Fruit fly (Drosophila melanogaster) whole organism, embryonic: ENCODE measurements around the gene CycA.

Source experiments
- Aef1 ChIP-seq: fragments of 200-800 bp; sonication (Bioruptor generic); IDR thresholded peaks from 3 replicates; pipeline ENCODE4 v1.3.6; 2022; ENCODE audit warnings: missing biosample characterization, missing genetic modification characterization
- BEAF-32 ChIP-seq: fragments of 200-800 bp; sonication (Bioruptor generic); optimal IDR thresholded peaks from 3 replicates; lab custom pipeline; 2017; ENCODE audit warnings: missing biosample characterization, missing genetic modification characterization, mild to moderate bottlenecking, moderate library complexity, missing genetic modification reagents
- CG10267 ChIP-seq: fragments of 200-800 bp; sonication (Bioruptor generic); optimal IDR thresholded peaks from 2 replicates; lab custom pipeline; 2018; ENCODE audit warnings: missing biosample characterization, mild to moderate bottlenecking, missing genetic modification characterization, moderate library complexity
- CG10366 ChIP-seq: fragments of 200-800 bp; sonication (Bioruptor generic); IDR thresholded peaks from 2 replicates; pipeline ENCODE4 v1.3.6; 2022; ENCODE audit warnings: missing biosample characterization, missing genetic modification characterization
- CG10543 ChIP-seq: fragments of 200-800 bp; sonication (Bioruptor generic); optimal IDR thresholded peaks from 3 replicates; lab custom pipeline; 2017; ENCODE audit warnings: missing biosample characterization, mild to moderate bottlenecking, missing genetic modification characterization, moderate library complexity
- CG11398 ChIP-seq: fragments of 200-800 bp; sonication (Bioruptor generic); optimal IDR thresholded peaks from 2 replicates; lab custom pipeline; 2016; ENCODE audit warnings: missing biosample characterization, missing genetic modification characterization
- CG11504 ChIP-seq: fragments of 200-800 bp; sonication (Bioruptor generic); optimal IDR thresholded peaks from 3 replicates; lab custom pipeline; 2019; ENCODE audit warnings: missing biosample characterization, mild to moderate bottlenecking, missing genetic modification characterization, moderate library complexity
- CG12942 ChIP-seq: fragments of 200-800 bp; sonication (Bioruptor generic); optimal IDR thresholded peaks from 3 replicates; lab custom pipeline; 2016; ENCODE audit warnings: missing biosample characterization, missing genetic modification characterization
- CG15601 ChIP-seq: fragments of 200-800 bp; sonication (Bioruptor generic); optimal IDR thresholded peaks from 3 replicates; lab custom pipeline; 2019; ENCODE audit warnings: missing biosample characterization, mild to moderate bottlenecking, missing genetic modification characterization, moderate library complexity
- CG3065 ChIP-seq: fragments of 200-800 bp; sonication (Bioruptor generic); optimal IDR thresholded peaks from 2 replicates; lab custom pipeline; 2016; ENCODE audit warnings: missing biosample characterization, missing genetic modification characterization
- CG3163 ChIP-seq: fragments of 200-800 bp; sonication (Bioruptor generic); optimal IDR thresholded peaks from 3 replicates; lab custom pipeline; 2016; ENCODE audit warnings: missing biosample characterization, missing genetic modification characterization
- CG32767 ChIP-seq: fragments of 200-800 bp; sonication (Bioruptor generic); IDR thresholded peaks from 2 replicates; pipeline ENCODE4 v1.3.6; 2022; ENCODE audit warnings: missing biosample characterization, missing genetic modification characterization
- CG34376 ChIP-seq: fragments of 200-800 bp; sonication (Bioruptor generic); optimal IDR thresholded peaks from 2 replicates; lab custom pipeline; 2018; ENCODE audit warnings: missing biosample characterization, mild to moderate bottlenecking, missing genetic modification characterization
- CG4360 ChIP-seq: fragments of 200-800 bp; sonication (Bioruptor generic); IDR thresholded peaks from 2 replicates; pipeline ENCODE4 v1.3.6; 2022; ENCODE audit warnings: missing biosample characterization, missing genetic modification characterization
- CG6654 ChIP-seq: fragments of 200-800 bp; sonication (Bioruptor generic); optimal IDR thresholded peaks from 2 replicates; lab custom pipeline; 2017; ENCODE audit warnings: missing biosample characterization, mild to moderate bottlenecking, missing genetic modification characterization
- CG6791 ChIP-seq: fragments of 200-800 bp; sonication (Bioruptor generic); IDR thresholded peaks from 3 replicates; pipeline ENCODE4 v1.3.6; 2022; ENCODE audit warnings: missing biosample characterization, missing genetic modification characterization; ENCODE audit not compliant: partially characterized antibody
- CG7928 ChIP-seq: fragments of 200-800 bp; sonication (Bioruptor generic); optimal IDR thresholded peaks from 2 replicates; lab custom pipeline; 2017; ENCODE audit warnings: missing biosample characterization, mild to moderate bottlenecking, missing genetic modification characterization
- CG8765 ChIP-seq: fragments of 200-800 bp; sonication (Bioruptor generic); IDR thresholded peaks from 2 replicates; pipeline ENCODE4 v1.3.6; 2022; ENCODE audit warnings: missing biosample characterization, missing genetic modification characterization
- CTCF ChIP-seq: fragments of 200-800 bp; sonication (Bioruptor generic); optimal IDR thresholded peaks from 2 replicates; lab custom pipeline; 2017; ENCODE audit warnings: missing biosample characterization, mild to moderate bottlenecking, missing genetic modification characterization, moderate library complexity
- CoRest ChIP-seq: fragments of 200-800 bp; sonication (Bioruptor generic); optimal IDR thresholded peaks from 3 replicates; lab custom pipeline; 2018; ENCODE audit warnings: missing biosample characterization, mild to moderate bottlenecking, missing genetic modification characterization, moderate library complexity
- Deaf1 ChIP-seq: fragments of 200-800 bp; optimal IDR thresholded peaks from 3 replicates; lab custom pipeline; 2019; ENCODE audit warnings: missing biosample characterization, mild to moderate bottlenecking, missing genetic modification characterization, moderate library complexity
- GATAe ChIP-seq: fragments of 200-800 bp; sonication (Bioruptor generic); conservative IDR thresholded peaks from 2 replicates; pipeline ENCODE4 v1.3.6; 2022; ENCODE audit warnings: missing biosample characterization, missing genetic modification characterization
- Hey ChIP-seq: fragments of 200-800 bp; sonication (Bioruptor generic); optimal IDR thresholded peaks from 3 replicates; lab custom pipeline; 2018; ENCODE audit warnings: missing biosample characterization, mild to moderate bottlenecking, missing genetic modification characterization
- Med ChIP-seq: fragments of 200-800 bp; sonication (Bioruptor generic); peaks from one replicate; lab custom pipeline; 2016; ENCODE audit warnings: missing biosample characterization, missing genetic modification characterization, mild to moderate bottlenecking, inconsistent platforms, moderate library complexity
- Sin3A ChIP-seq: fragments of >200 bp; optimal IDR thresholded peaks from 2 replicates; lab custom pipeline; 2018
- ab ChIP-seq: fragments of 200-800 bp; sonication (Bioruptor generic); optimal IDR thresholded peaks from 2 replicates; lab custom pipeline; 2016; ENCODE audit warnings: missing biosample characterization, missing genetic modification characterization
- ara ChIP-seq: fragments of 200-800 bp; sonication (Bioruptor generic); IDR thresholded peaks from 2 replicates; pipeline ENCODE4 v1.3.6; 2022; ENCODE audit warnings: missing biosample characterization, missing genetic modification characterization
- bigmax ChIP-seq: fragments of 200-800 bp; sonication (Bioruptor generic); optimal IDR thresholded peaks from 2 replicates; lab custom pipeline; 2018; ENCODE audit warnings: missing biosample characterization, mild to moderate bottlenecking, missing genetic modification characterization
- cad ChIP-seq: fragments of >200 bp; optimal IDR thresholded peaks from 2 replicates; lab custom pipeline; 2017; ENCODE audit warnings: missing biosample characterization, missing genetic modification characterization
- cg ChIP-seq: fragments of 200-800 bp; sonication (Bioruptor generic); optimal IDR thresholded peaks from 3 replicates; lab custom pipeline; 2019; ENCODE audit warnings: missing biosample characterization, mild to moderate bottlenecking, missing genetic modification characterization, moderate library complexity
- crol ChIP-seq: fragments of 200-800 bp; sonication (Bioruptor generic); IDR thresholded peaks from 2 replicates; pipeline ENCODE4 v1.3.6; 2022; ENCODE audit warnings: missing biosample characterization, missing genetic modification characterization
- dysf ChIP-seq: fragments of 200-800 bp; sonication (Bioruptor generic); IDR thresholded peaks from 3 replicates; pipeline ENCODE4 v1.3.6; 2022; ENCODE audit warnings: missing biosample characterization, missing genetic modification characterization
- exex ChIP-seq: fragments of 200-800 bp; sonication (Bioruptor generic); optimal IDR thresholded peaks from 4 replicates; lab custom pipeline; 2018; ENCODE audit warnings: missing biosample characterization, mild to moderate bottlenecking, missing genetic modification characterization, moderate library complexity
- gem ChIP-seq: fragments of 200-800 bp; sonication (Bioruptor generic); optimal IDR thresholded peaks from 2 replicates; lab custom pipeline; 2019; ENCODE audit warnings: missing biosample characterization, mild to moderate bottlenecking, missing genetic modification characterization, moderate library complexity
- gfzf ChIP-seq: fragments of 200-800 bp; sonication (Bioruptor generic); optimal IDR thresholded peaks from 2 replicates; lab custom pipeline; 2016; ENCODE audit warnings: missing biosample characterization, mild to moderate bottlenecking, missing genetic modification characterization, moderate library complexity
- kah ChIP-seq: fragments of 200-800 bp; sonication (Bioruptor generic); optimal IDR thresholded peaks from 2 replicates; lab custom pipeline; 2018; ENCODE audit warnings: missing biosample characterization, mild to moderate bottlenecking, missing genetic modification characterization
- lab ChIP-seq: fragments of 200-800 bp; sonication (Bioruptor generic); optimal IDR thresholded peaks from 3 replicates; lab custom pipeline; 2017; ENCODE audit warnings: missing biosample characterization, missing genetic modification characterization, mild to moderate bottlenecking, moderate library complexity, missing genetic modification reagents
- nerfin-1 ChIP-seq: fragments of 200-800 bp; sonication (Bioruptor generic); optimal IDR thresholded peaks from 3 replicates; lab custom pipeline; 2019; ENCODE audit warnings: missing biosample characterization, mild to moderate bottlenecking, missing genetic modification characterization, moderate library complexity
- row ChIP-seq: fragments of 200-800 bp; sonication (Bioruptor generic); IDR thresholded peaks from 3 replicates; pipeline ENCODE4 v1.3.6; 2022; ENCODE audit warnings: missing biosample characterization, missing genetic modification characterization
- sens ChIP-seq: fragments of 200-800 bp; sonication (Bioruptor generic); peaks from one replicate; lab custom pipeline; 2016; ENCODE audit warnings: missing biosample characterization, missing genetic modification characterization
- sisA ChIP-seq: fragments of 200-800 bp; sonication (Bioruptor generic); IDR thresholded peaks from 2 replicates; pipeline ENCODE4 v1.3.6; 2022; ENCODE audit warnings: missing biosample characterization, missing genetic modification characterization
- usp ChIP-seq: fragments of >200 bp; optimal IDR thresholded peaks from 2 replicates; lab custom pipeline; 2017; ENCODE audit warnings: missing biosample characterization, missing genetic modification characterization
- zf30C ChIP-seq: fragments of 200-800 bp; sonication (Bioruptor generic); optimal IDR thresholded peaks from 3 replicates; lab custom pipeline; 2018; ENCODE audit warnings: missing biosample characterization, mild to moderate bottlenecking, missing genetic modification characterization

The CycA gene

dm6 chr3L:11858745-11859144, 25.4 kb upstream of the CycA start:
- TF ChIP-seq Med (GFP tag; lab: Kevin White, UChicago): peak; percentile 68
- peak; percentile 1 for TF ChIP-seq lab (GFP tag; lab: Kevin White, UChicago)
- TF ChIP-seq ara (GFP tag; lab: Robert Waterston, UW): no peak
- peak; percentile 7 for TF ChIP-seq CG11504
- TF ChIP-seq CG11398 (GFP tag; lab: Kevin White, UChicago): no peak
- TF ChIP-seq Hey (tag; lab: Kevin White, UChicago): no peak
- TF ChIP-seq sisA (GFP tag; lab: Robert Waterston, UW): no peak

dm6 chr3L:11852924-11853323, 19.5 kb upstream of the CycA start:
- TF ChIP-seq zf30C (GFP tag; lab: Kevin White, UChicago) (no peak), CTCF (peak; percentile 76)

- TF ChIP-seq dysf (GFP tag; lab: Robert Waterston, UW): 0 out of 3 replicates have a peak, but pooled peaks have one; percentile 12
- TF ChIP-seq CG34376 (GFP tag; lab: Kevin White, UChicago): no peak
Observed at dm6 chr3L:11847703-11848102, 14.3 kb upstream of the CycA start, which contains the start of gene CG12521. TSS of gene CG12521 (minus strand) at chr3L:11847803.

- TF ChIP-seq Deaf1 (tag; lab: Kevin White, UChicago): peak; percentile 77
- 0 out of 3 replicates have a peak, but pooled peaks have one; percentile 31 for TF ChIP-seq row
- peak; percentile 1 for TF ChIP-seq CoRest (tag; lab: Kevin White, UChicago)
- TF ChIP-seq BEAF-32 (GFP tag; lab: Kevin White, UChicago): peak; percentile 7
- TF ChIP-seq CG3065 (GFP tag; lab: Kevin White, UChicago): no peak
- peak; percentile 22 for TF ChIP-seq gem (tag; lab: Kevin White, UChicago)
- TF ChIP-seq CG6791: no peak
- TF ChIP-seq exex (tag; lab: Kevin White, UChicago): peak; percentile 18
- TF ChIP-seq CG7928 (GFP tag; lab: Kevin White, UChicago): peak; percentile 62
- no peak for TF ChIP-seq ab (GFP tag; lab: Kevin White, UChicago)
- TF ChIP-seq CG6654 (GFP tag; lab: Kevin White, UChicago): peak; percentile 87
- TF ChIP-seq GATAe: peak; percentile 77
- TF ChIP-seq CG15601 (tag; lab: Kevin White, UChicago): peak; percentile 47
Observed at dm6 chr3L:11836575-11837077, 3.2 kb upstream of the CycA start, which contains the start of gene CG43064. TSS of gene CG43064 (minus strand) at chr3L:11836721.

dm6 chr3L:11832360-11833295, 750 bp downstream of the CycA start:
- TF ChIP-seq CG32767 (GFP tag; lab: Robert Waterston, UW) (no peak), crol (GFP tag; lab: Robert Waterston, UW) (peak; percentile 71; the same call in 1 of the 2 replicates), CG3163 (GFP tag; lab: Kevin White, UChicago) (peak; percentile 57), cad (GFP tag; lab: Kevin White, UChicago) (peak; percentile 71), kah (GFP tag; lab: Kevin White, UChicago) (no peak), Aef1 (GFP tag; lab: Robert Waterston, UW) (peak; percentile 64; the same call in 2 of the 3 replicates), nerfin-1 (tag; lab: Kevin White, UChicago) (peak; percentile 87), CG10366 (GFP tag; lab: Robert Waterston, UW) (no peak), CG12942 (no peak), cg (GFP tag; lab: Kevin White, UChicago) (peak; percentile 79), sens (peak; percentile 19), CG10267 (tag; lab: Kevin White, UChicago) (no peak), bigmax (GFP tag; lab: Kevin White, UChicago) (peak; percentile 75), CG10543 (GFP tag; lab: Kevin White, UChicago) (peak; percentile 26), Sin3A (no peak), CG4360 (peak; percentile 100), CG8765 (GFP tag; lab: Robert Waterston, UW) (no peak), gfzf (GFP tag; lab: Kevin White, UChicago) (no peak), usp (GFP tag; lab: Kevin White, UChicago) (no peak)
